Worm (Caenorhabditis elegans) whole organism, midembryonic: ENCODE data around the gene dhs-18.

ENCODE experiments used
- T22C8.4 ChIP-seq: fragments of 200-800 bp; sonication (Bioruptor generic); IDR thresholded peaks from 2 replicates; pipeline ENCODE4 v1.3.6; 2022; ENCODE audit warnings: missing genetic modification characterization, missing compliant biosample characterization
- cog-1 ChIP-seq: sonication (generic microtip); optimal IDR thresholded peaks from 2 replicates; lab custom pipeline; 2016; ENCODE audit warnings: missing genetic modification characterization, missing compliant biosample characterization
- flt-1 ChIP-seq: fragments of 200-800 bp; sonication (Bioruptor generic); IDR thresholded peaks from 2 replicates; pipeline ENCODE4 v1.3.6; 2022; ENCODE audit warnings: missing genetic modification characterization, missing compliant biosample characterization
- klf-2 ChIP-seq: fragments of 200-800 bp; sonication (Bioruptor generic); conservative IDR thresholded peaks from 2 replicates; pipeline ENCODE4 v1.3.6; 2022; ENCODE audit warnings: missing genetic modification reagents, missing genetic modification characterization, missing compliant biosample characterization
- med-1 ChIP-seq: sonication (generic microtip); optimal IDR thresholded peaks from 2 replicates; lab custom pipeline; 2017; ENCODE audit warnings: missing genetic modification characterization, mild to moderate bottlenecking, missing compliant biosample characterization, antibody characterized with exemption, missing genetic modification reagents; ENCODE audit not compliant: insufficient read depth
- ref-1 ChIP-seq: fragments of 200-800 bp; sonication (Bioruptor generic); conservative IDR thresholded peaks from 2 replicates; pipeline ENCODE4 v1.3.6; 2022; ENCODE audit warnings: missing genetic modification reagents, missing genetic modification characterization, missing compliant biosample characterization
- tab-1 ChIP-seq: fragments of 200-800 bp; sonication (Bioruptor generic); IDR thresholded peaks from 2 replicates; pipeline ENCODE4 v1.3.6; 2022; ENCODE audit warnings: missing genetic modification characterization, missing compliant biosample characterization
- ztf-23 ChIP-seq: fragments of 200-800 bp; sonication (Bioruptor generic); IDR thresholded peaks from 2 replicates; pipeline ENCODE4 v1.3.6; 2022; ENCODE audit warnings: missing genetic modification reagents, missing genetic modification characterization, missing compliant biosample characterization
- ztf-29 ChIP-seq: fragments of 200-800 bp; sonication (Bioruptor generic); IDR thresholded peaks from 2 replicates; pipeline ENCODE4 v1.3.6; 2022; ENCODE audit warnings: missing genetic modification reagents, missing genetic modification characterization, missing compliant biosample characterization

ce11 chrV:11075209-11076027 is 28.8 kb upstream of the dhs-18 start:
- TF ChIP-seq ztf-23 (GFP tag; lab: Robert Waterston, UW) (no peak), tab-1 (no peak), T22C8.4 (GFP tag; lab: Robert Waterston, UW) (no peak), cog-1 (tag; lab: Kevin White, UChicago) (no peak), ztf-29 (GFP tag; lab: Robert Waterston, UW) (no peak), flt-1 (GFP tag; lab: Robert Waterston, UW) (peak; percentile 48; the same call in 1 of the 2 replicates), klf-2 (GFP tag; lab: Robert Waterston, UW) (no peak), ref-1 (GFP tag; lab: Robert Waterston, UW) (no peak), med-1 (no peak)
